Fruit fly (Drosophila melanogaster): ENCODE measurements around the gene ND-13B.
A peak's percentile ranks its signal among the peaks of the same experiment; 100 is the strongest.

Gene ND-13B

DNA sequence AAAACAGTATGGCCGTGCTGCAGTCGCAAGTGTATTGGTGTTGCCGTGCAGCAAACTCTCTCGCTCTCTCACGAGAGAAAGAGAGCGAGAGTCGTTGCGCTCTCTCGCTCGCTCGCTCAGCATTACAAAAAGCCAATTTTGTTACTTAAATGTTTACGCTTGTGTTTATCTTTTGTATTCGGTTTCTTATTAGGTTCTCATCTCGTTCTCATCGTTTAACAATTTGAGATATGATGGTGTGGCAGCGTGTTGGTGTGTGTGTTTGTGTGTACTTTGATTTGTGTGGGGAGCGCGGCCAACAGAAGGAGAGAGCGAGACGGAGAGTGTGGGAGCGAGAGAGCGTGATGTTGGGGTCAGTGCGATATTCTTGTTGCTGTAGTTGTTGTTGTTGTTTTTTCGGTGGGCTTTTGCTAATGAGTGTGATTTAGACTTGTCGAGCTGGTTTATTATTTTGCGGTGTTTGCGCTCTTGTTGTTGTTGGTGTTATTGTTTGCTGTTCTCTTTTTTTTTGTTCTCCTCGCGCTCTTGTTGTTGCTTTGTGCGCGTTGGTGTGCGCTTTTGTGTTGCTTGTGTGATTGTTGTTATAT is 43.3 kb upstream of the ND-13B start (continued):
- TF ChIP-seq CG17802 (tag; optimal IDR thresholded peaks at IDR 0.05) (no peak), CG34224 (GFP tag; IDR thresholded peaks at IDR 0.05; ENCODE audit: partially characterized antibody) (peak; percentile 57; the same call in 1 of the 3 replicates), Bgb (GFP tag; IDR thresholded peaks at IDR 0.05; ENCODE audit: partially characterized antibody) (peak; percentile 41; the same call in 1 of the 2 replicates), Pdp1 (GFP tag; optimal IDR thresholded peaks at IDR 0.05) (peak in 1 of 2 experiments; percentile 60), ci (GFP tag; IDR thresholded peaks at IDR 0.05) (peak; percentile 42; the same call in 1 of the 3 replicates), run (tag; optimal IDR thresholded peaks at IDR 0.05) (peak; percentile 43), CG10366 (GFP tag; IDR thresholded peaks at IDR 0.05) (no peak), zf30C (GFP tag; optimal IDR thresholded peaks at IDR 0.05) (peak; percentile 10), CG7786 (GFP tag; optimal IDR thresholded peaks at IDR 0.05) (no peak), CG12659 (GFP tag; optimal IDR thresholded peaks at IDR 0.05) (peak; percentile 21), D19A (tag; optimal IDR thresholded peaks at IDR 0.05) (peak; percentile 37), CG9797 (GFP tag; optimal IDR thresholded peaks at IDR 0.05) (no peak), toy (GFP tag; IDR thresholded peaks at IDR 0.05) (no peak), p53 (GFP tag; optimal IDR thresholded peaks at IDR 0.05) (no peak), ems (GFP tag; optimal IDR thresholded peaks at IDR 0.05) (no peak), exex (tag; optimal IDR thresholded peaks at IDR 0.05) (peak; percentile 89), C15 (GFP tag; IDR thresholded peaks at IDR 0.05) (no peak), fd3F (GFP tag; optimal IDR thresholded peaks at IDR 0.05) (no peak), CG2712 (tag; optimal IDR thresholded peaks at IDR 0.05) (peak; percentile 9), nerfin-2 (GFP tag; IDR thresholded peaks at IDR 0.05; ENCODE audit: partially characterized antibody) (no peak), Nf-YC (tag; optimal IDR thresholded peaks at IDR 0.05) (peak; percentile 71), CG31441 (GFP tag; IDR thresholded peaks at IDR 0.05) (no peak), CG3726 (GFP tag; IDR thresholded peaks at IDR 0.05) (no peak), CG3847 (GFP tag; IDR thresholded peaks at IDR 0.05) (no peak), CG8281 (tag; optimal IDR thresholded peaks at IDR 0.05) (peak; percentile 58), sd (tag; optimal IDR thresholded peaks at IDR 0.05) (peak; percentile 91), Atf6 (GFP tag; IDR thresholded peaks at IDR 0.05) (peak; percentile 51; the same call in 1 of the 2 replicates), chinmo (GFP tag; IDR thresholded peaks at IDR 0.05; ENCODE audit: partially characterized antibody) (peak; percentile 91; the same call in 3 of the 4 replicates), CG3407 (GFP tag; optimal IDR thresholded peaks at IDR 0.05) (peak; percentile 58), CG18599 (GFP tag; optimal IDR thresholded peaks at IDR 0.05) (peak; percentile 68), CG12219 (GFP tag; optimal IDR thresholded peaks at IDR 0.05) (peak; percentile 58), Side (GFP tag; optimal IDR thresholded peaks at IDR 0.05) (no peak), Blimp-1 (GFP tag; optimal IDR thresholded peaks at IDR 0.05) (peak; percentile 33), Atf3 (GFP tag; optimal IDR thresholded peaks at IDR 0.05) (no peak), Lpt (GFP tag; optimal IDR thresholded peaks at IDR 0.05) (no peak), shn (GFP tag; optimal IDR thresholded peaks at IDR 0.05) (no peak), otp (GFP tag; IDR thresholded peaks at IDR 0.05) (no peak; the same call in 1 of the 3 replicates), CG4854 (GFP tag; optimal IDR thresholded peaks at IDR 0.05) (no peak), sc (optimal IDR thresholded peaks at IDR 0.05) (no peak), sc (GFP tag; optimal IDR thresholded peaks at IDR 0.05) (no peak), lbe (GFP tag; optimal IDR thresholded peaks at IDR 0.05) (peak; percentile 80), CG1647 (GFP tag; optimal IDR thresholded peaks at IDR 0.05) (no peak), bcd (GFP tag; optimal IDR thresholded peaks at IDR 0.05) (peak; percentile 34), croc (GFP tag; conservative IDR thresholded peaks at IDR 0.05) (no peak), NC2α (GFP tag; optimal IDR thresholded peaks at IDR 0.05) (no peak), CG4730 (GFP tag; IDR thresholded peaks at IDR 0.05) (no peak), Lhr (GFP tag; optimal IDR thresholded peaks at IDR 0.05) (peak; percentile 1), Neu2 (GFP tag; optimal IDR thresholded peaks at IDR 0.05; ENCODE audit: borderline replicate concordance) (no peak), CG9876 (GFP tag; optimal IDR thresholded peaks at IDR 0.05) (no peak), NC2β (GFP tag; optimal IDR thresholded peaks at IDR 0.05) (no peak)
